Fruit fly (Drosophila melanogaster) whole organism, embryonic: ENCODE measurements around the gene klu.

Source experiments
- B-H1 ChIP-seq: fragments of 200-800 bp; sonication (Bioruptor generic); IDR thresholded peaks from 3 replicates; pipeline ENCODE4 v1.3.6; 2022; ENCODE audit warnings: missing biosample characterization, missing genetic modification characterization
- Bdp1 ChIP-seq: fragments of 200-800 bp; sonication (Bioruptor generic); optimal IDR thresholded peaks from 3 replicates; lab custom pipeline; 2016; ENCODE audit warnings: missing biosample characterization, missing genetic modification characterization
- CG12659 ChIP-seq: fragments of 200-800 bp; sonication (Bioruptor generic); optimal IDR thresholded peaks from 3 replicates; lab custom pipeline; 2017; ENCODE audit warnings: mild to moderate bottlenecking, missing biosample characterization, missing genetic modification reagents, missing genetic modification characterization
- CG13296 ChIP-seq: fragments of 200-800 bp; sonication (Bioruptor generic); optimal IDR thresholded peaks from 3 replicates; lab custom pipeline; 2018; ENCODE audit warnings: missing biosample characterization, mild to moderate bottlenecking, missing genetic modification characterization
- CG13624 ChIP-seq: fragments of 200-800 bp; sonication (Bioruptor generic); optimal IDR thresholded peaks from 2 replicates; lab custom pipeline; 2016; ENCODE audit warnings: missing biosample characterization, missing genetic modification characterization
- CG14014 ChIP-seq: fragments of 200-800 bp; sonication (Bioruptor generic); IDR thresholded peaks from 2 replicates; pipeline ENCODE4 v1.3.6; 2022; ENCODE audit warnings: missing biosample characterization, missing genetic modification characterization
- CG14860 ChIP-seq: fragments of 200-800 bp; sonication (Bioruptor generic); IDR thresholded peaks from 3 replicates; pipeline ENCODE4 v1.3.6; 2022; ENCODE audit warnings: missing biosample characterization, missing genetic modification characterization; ENCODE audit not compliant: partially characterized antibody
- CG1647 ChIP-seq: fragments of 200-800 bp; sonication (Bioruptor generic); optimal IDR thresholded peaks from 3 replicates; lab custom pipeline; 2016; ENCODE audit warnings: missing biosample characterization, missing genetic modification characterization
- CG17385 ChIP-seq: fragments of 200-800 bp; sonication (Bioruptor generic); optimal IDR thresholded peaks from 3 replicates; lab custom pipeline; 2018; ENCODE audit warnings: missing biosample characterization, mild to moderate bottlenecking, missing genetic modification characterization
- CG1792 ChIP-seq: fragments of 200-800 bp; sonication (Bioruptor generic); optimal IDR thresholded peaks from 2 replicates; lab custom pipeline; 2016; ENCODE audit warnings: missing biosample characterization, missing genetic modification characterization
- CG2889 ChIP-seq: fragments of 200-800 bp; sonication (Bioruptor generic); IDR thresholded peaks from 3 replicates; pipeline ENCODE4 v1.3.6; 2022; ENCODE audit warnings: missing biosample characterization, missing genetic modification characterization
- CG30020 ChIP-seq: fragments of 200-800 bp; optimal IDR thresholded peaks from 2 replicates; lab custom pipeline; 2019; ENCODE audit warnings: missing biosample characterization, mild to moderate bottlenecking, missing genetic modification characterization, moderate library complexity
- CG30431 ChIP-seq: fragments of 200-800 bp; sonication (Bioruptor generic); optimal IDR thresholded peaks from 2 replicates; lab custom pipeline; 2017; ENCODE audit warnings: missing biosample characterization, missing genetic modification characterization
- CG3065 ChIP-seq: fragments of 200-800 bp; sonication (Bioruptor generic); optimal IDR thresholded peaks from 2 replicates; lab custom pipeline; 2016; ENCODE audit warnings: missing biosample characterization, missing genetic modification characterization
- CG31224 ChIP-seq: fragments of 200-800 bp; sonication (Bioruptor generic); IDR thresholded peaks from 2 replicates; pipeline ENCODE4 v1.3.6; 2022; ENCODE audit warnings: missing biosample characterization, missing genetic modification characterization
- CG33213 ChIP-seq: fragments of 200-800 bp; sonication (Bioruptor generic); optimal IDR thresholded peaks from 3 replicates; lab custom pipeline; 2016; ENCODE audit warnings: missing biosample characterization, missing genetic modification characterization
- CG7372 ChIP-seq: fragments of 200-800 bp; sonication (Bioruptor generic); IDR thresholded peaks from 2 replicates; pipeline ENCODE4 v1.3.6; 2022; ENCODE audit warnings: missing biosample characterization, missing genetic modification characterization
- CG7745 ChIP-seq: fragments of 200-800 bp; sonication (Bioruptor generic); optimal IDR thresholded peaks from 2 replicates; lab custom pipeline; 2018; ENCODE audit warnings: missing biosample characterization, mild to moderate bottlenecking, missing genetic modification characterization, moderate library complexity
- CG7839 ChIP-seq: fragments of 200-800 bp; sonication (Bioruptor generic); optimal IDR thresholded peaks from 3 replicates; lab custom pipeline; 2018; ENCODE audit warnings: missing biosample characterization, mild to moderate bottlenecking, missing genetic modification characterization, moderate library complexity
- CG8290 ChIP-seq, 3 experiments: fragments of 200-800 bp; sonication (Bioruptor generic); optimal IDR thresholded peaks; 2 replicates each; lab custom pipeline; 2016 to 2019; ENCODE audit warnings: missing biosample characterization in 3 of 3, missing genetic modification characterization in 3 of 3, mild to moderate bottlenecking in 2 of 3, moderate library complexity in 1 of 3
- CG8359 ChIP-seq: fragments of 200-800 bp; sonication (Bioruptor generic); optimal IDR thresholded peaks from 2 replicates; lab custom pipeline; 2017; ENCODE audit warnings: missing biosample characterization, mild to moderate bottlenecking, missing genetic modification characterization, borderline replicate concordance
- CG9437 ChIP-seq: fragments of 200-800 bp; sonication (Bioruptor generic); optimal IDR thresholded peaks from 2 replicates; lab custom pipeline; 2018; ENCODE audit warnings: missing biosample characterization, mild to moderate bottlenecking, missing genetic modification characterization
- CG9932 ChIP-seq: fragments of 200-800 bp; sonication (Bioruptor generic); IDR thresholded peaks from 2 replicates; pipeline ENCODE4 v1.3.6; 2022; ENCODE audit warnings: missing biosample characterization, missing genetic modification characterization
- HmgD ChIP-seq: fragments of 200-800 bp; sonication (Bioruptor generic); optimal IDR thresholded peaks from 3 replicates; lab custom pipeline; 2016; ENCODE audit warnings: missing biosample characterization, missing genetic modification characterization
- Nf-YC ChIP-seq: fragments of 200-800 bp; optimal IDR thresholded peaks from 3 replicates; lab custom pipeline; 2019; ENCODE audit warnings: missing biosample characterization, mild to moderate bottlenecking, missing genetic modification characterization, moderate library complexity
- Scr ChIP-seq: fragments of 200-800 bp; sonication (Bioruptor generic); IDR thresholded peaks from 2 replicates; pipeline ENCODE4 v1.3.6; 2022; ENCODE audit warnings: missing biosample characterization, missing genetic modification characterization; ENCODE audit not compliant: partially characterized antibody
- Six4 ChIP-seq: fragments of 200-800 bp; sonication (Bioruptor generic); optimal IDR thresholded peaks from 2 replicates; lab custom pipeline; 2016; ENCODE audit warnings: missing biosample characterization, missing genetic modification characterization
- Ssrp ChIP-seq: fragments of 200-800 bp; sonication (Bioruptor generic); optimal IDR thresholded peaks from 2 replicates; lab custom pipeline; 2018; ENCODE audit warnings: missing biosample characterization, mild to moderate bottlenecking, missing genetic modification characterization, moderate library complexity
- ab ChIP-seq: fragments of 200-800 bp; sonication (Bioruptor generic); optimal IDR thresholded peaks from 2 replicates; lab custom pipeline; 2016; ENCODE audit warnings: missing biosample characterization, missing genetic modification characterization
- abd-A ChIP-seq: fragments of 200-800 bp; sonication (Bioruptor generic); optimal IDR thresholded peaks from 3 replicates; lab custom pipeline; 2019; ENCODE audit warnings: missing biosample characterization, mild to moderate bottlenecking, missing genetic modification characterization, moderate library complexity
- ac ChIP-seq: fragments of 200-800 bp; sonication (Bioruptor generic); optimal IDR thresholded peaks from 3 replicates; lab custom pipeline; 2017; ENCODE audit warnings: missing biosample characterization, mild to moderate bottlenecking, missing genetic modification characterization
- aop ChIP-seq: fragments of 200-800 bp; sonication (Bioruptor generic); IDR thresholded peaks from 2 replicates; pipeline ENCODE4 v1.3.6; 2022; ENCODE audit warnings: missing biosample characterization, missing genetic modification characterization
- bowl ChIP-seq: fragments of 200-800 bp; sonication (Bioruptor generic); IDR thresholded peaks from 2 replicates; pipeline ENCODE4 v1.3.6; 2022; ENCODE audit warnings: missing biosample characterization, missing genetic modification characterization
- cad ChIP-seq: fragments of >200 bp; optimal IDR thresholded peaks from 2 replicates; lab custom pipeline; 2017; ENCODE audit warnings: missing biosample characterization, missing genetic modification characterization
- chm ChIP-seq: fragments of 200-800 bp; sonication (Bioruptor generic); IDR thresholded peaks from 2 replicates; pipeline ENCODE4 v1.3.6; 2022; ENCODE audit warnings: missing biosample characterization, missing genetic modification characterization
- dan ChIP-seq: fragments of 200-800 bp; sonication (Bioruptor generic); IDR thresholded peaks from 2 replicates; pipeline ENCODE4 v1.3.6; 2022; ENCODE audit warnings: missing biosample characterization, missing genetic modification characterization
- dmrt99B ChIP-seq: fragments of 200-800 bp; sonication (Bioruptor generic); optimal IDR thresholded peaks from 2 replicates; lab custom pipeline; 2018; ENCODE audit warnings: missing biosample characterization, mild to moderate bottlenecking, missing genetic modification characterization, moderate library complexity
- exex ChIP-seq: fragments of 200-800 bp; sonication (Bioruptor generic); optimal IDR thresholded peaks from 4 replicates; lab custom pipeline; 2018; ENCODE audit warnings: missing biosample characterization, mild to moderate bottlenecking, missing genetic modification characterization, moderate library complexity
- fd3F ChIP-seq: fragments of 200-800 bp; sonication (Bioruptor generic); optimal IDR thresholded peaks from 2 replicates; lab custom pipeline; 2018; ENCODE audit warnings: missing biosample characterization, mild to moderate bottlenecking, missing genetic modification characterization, moderate library complexity
- gcm ChIP-seq: fragments of 200-800 bp; sonication (Bioruptor generic); optimal IDR thresholded peaks from 2 replicates; lab custom pipeline; 2019; ENCODE audit warnings: missing biosample characterization, mild to moderate bottlenecking, missing genetic modification characterization, moderate library complexity
- gsb-n ChIP-seq: fragments of 200-800 bp; sonication (Bioruptor generic); optimal IDR thresholded peaks from 3 replicates; lab custom pipeline; 2018; ENCODE audit warnings: missing biosample characterization, mild to moderate bottlenecking, missing genetic modification characterization
- ham ChIP-seq: fragments of 200-800 bp; sonication (Bioruptor generic); IDR thresholded peaks from 2 replicates; pipeline ENCODE4 v1.3.6; 2022; ENCODE audit warnings: missing biosample characterization, missing genetic modification characterization
- hkb ChIP-seq, 2 experiments: fragments of 200-800 bp in 1 of 2; fragments of >200 bp in 1 of 2; sonication (Bioruptor generic) in 1 of 2; IDR thresholded peaks in 1 of 2; optimal IDR thresholded peaks in 1 of 2; 2 replicates each; pipeline versions ENCODE4 v1.3.6 to Lab custom; 2017 to 2022; ENCODE audit warnings: missing biosample characterization in 1 of 2, missing genetic modification characterization in 1 of 2
- jing ChIP-seq: fragments of 200-800 bp; sonication (Bioruptor generic); optimal IDR thresholded peaks from 2 replicates; lab custom pipeline; 2018; ENCODE audit warnings: missing biosample characterization, mild to moderate bottlenecking, missing genetic modification characterization
- klu ChIP-seq: fragments of 200-800 bp; sonication (Bioruptor generic); IDR thresholded peaks from 2 replicates; pipeline ENCODE4 v1.3.6; 2022; ENCODE audit warnings: missing biosample characterization, missing genetic modification characterization
- mirr ChIP-seq: fragments of 200-800 bp; sonication (Bioruptor generic); optimal IDR thresholded peaks from 3 replicates; lab custom pipeline; 2018; ENCODE audit warnings: missing biosample characterization, mild to moderate bottlenecking, missing genetic modification characterization
- oc ChIP-seq: fragments of 200-800 bp; sonication (Bioruptor generic); optimal IDR thresholded peaks from 2 replicates; lab custom pipeline; 2018; ENCODE audit warnings: missing biosample characterization, mild to moderate bottlenecking, missing genetic modification characterization, moderate library complexity
- repo ChIP-seq: fragments of 200-800 bp; sonication (Bioruptor generic); optimal IDR thresholded peaks from 2 replicates; lab custom pipeline; 2016; ENCODE audit warnings: missing biosample characterization, missing genetic modification characterization
- sens ChIP-seq: fragments of 200-800 bp; sonication (Bioruptor generic); peaks from one replicate; lab custom pipeline; 2016; ENCODE audit warnings: missing biosample characterization, missing genetic modification characterization
- tin ChIP-seq: fragments of 200-800 bp; sonication (Bioruptor generic); optimal IDR thresholded peaks from 3 replicates; lab custom pipeline; 2016; ENCODE audit warnings: missing biosample characterization, missing genetic modification characterization
- trh ChIP-seq: fragments of 200-800 bp; sonication (Bioruptor generic); optimal IDR thresholded peaks from 2 replicates; lab custom pipeline; 2016; ENCODE audit warnings: missing biosample characterization, missing genetic modification characterization

The klu gene

dm6 chr3L:10931430-10931829 is 77.6 kb downstream of the klu start (continued):
- TF ChIP-seq CG12659 (GFP tag; lab: Kevin White, UChicago) (peak; percentile 15), ac (GFP tag; lab: Kevin White, UChicago) (no peak), abd-A (tag; lab: Kevin White, UChicago) (no peak), ab (GFP tag; lab: Kevin White, UChicago) (no peak), CG13296 (no peak), B-H1 (GFP tag; lab: Robert Waterston, UW) (no peak), Scr (GFP tag; lab: Robert Waterston, UW) (no peak), repo (GFP tag; lab: Kevin White, UChicago) (no peak), dmrt99B (tag; lab: Kevin White, UChicago) (peak; percentile 43), CG14860 (GFP tag; lab: Robert Waterston, UW) (no peak), cad (GFP tag; lab: Kevin White, UChicago) (no peak), exex (tag; lab: Kevin White, UChicago) (no peak), ham (GFP tag; lab: Robert Waterston, UW) (no peak), CG31224 (no peak), CG9437 (GFP tag; lab: Kevin White, UChicago) (no peak), Bdp1 (GFP tag; lab: Kevin White, UChicago) (no peak), gcm (GFP tag; lab: Kevin White, UChicago) (peak; percentile 1), dan (no peak), Six4 (GFP tag; lab: Kevin White, UChicago) (no peak), CG7372 (GFP tag; lab: Robert Waterston, UW) (no peak), CG2889 (GFP tag; lab: Robert Waterston, UW) (no peak), CG8290 (GFP tag; optimal IDR thresholded peaks at IDR 0.05; lab: Kevin White, UChicago) (no peak), CG8290 (tag; optimal IDR thresholded peaks at IDR 0.05; lab: Kevin White, UChicago) (no peak), CG9932 (GFP tag; lab: Robert Waterston, UW) (no peak), CG14014 (GFP tag; lab: Robert Waterston, UW) (no peak), hkb (optimal IDR thresholded peaks at IDR 0.05; lab: Kevin White, UChicago) (no peak), hkb (GFP tag; IDR thresholded peaks at IDR 0.05; lab: Robert Waterston, UW) (no peak), HmgD (GFP tag; lab: Kevin White, UChicago) (no peak), oc (tag; lab: Kevin White, UChicago) (no peak), CG8359 (GFP tag; lab: Kevin White, UChicago) (no peak), CG7745 (tag; lab: Kevin White, UChicago) (no peak), gsb-n (peak; percentile 18), CG1792 (GFP tag; lab: Kevin White, UChicago) (no peak), Ssrp (tag; lab: Kevin White, UChicago) (peak; percentile 42), CG30020 (tag; lab: Kevin White, UChicago) (no peak), trh (GFP tag; lab: Kevin White, UChicago) (no peak), tin (GFP tag; lab: Kevin White, UChicago) (peak; percentile 6), sens (peak; percentile 47), CG33213 (GFP tag; lab: Kevin White, UChicago) (no peak), CG7839 (tag; lab: Kevin White, UChicago) (peak; percentile 59), Nf-YC (tag; lab: Kevin White, UChicago) (no peak), CG1647 (no peak), CG13624 (no peak), CG30431 (peak; percentile 22), klu (GFP tag; lab: Robert Waterston, UW) (0 out of 2 replicates have a peak, but pooled peaks have one; percentile 18), mirr (GFP tag; lab: Kevin White, UChicago) (no peak), aop (GFP tag; lab: Robert Waterston, UW) (no peak), jing (GFP tag; lab: Kevin White, UChicago) (no peak), CG3065 (no peak), fd3F (GFP tag; lab: Kevin White, UChicago) (no peak), CG17385 (GFP tag; lab: Kevin White, UChicago) (peak; percentile 14), chm (GFP tag; lab: Robert Waterston, UW) (no peak), bowl (no peak)
